Fruit fly (Drosophila melanogaster) whole organism, wandering third instar larva: Measurements from ENCODE around the gene TH1.

Experiments
- Abd-B ChIP-seq: fragments of >200 bp; optimal IDR thresholded peaks from 2 replicates; lab custom pipeline; 2017; ENCODE audit warnings: missing biosample characterization, missing genetic modification characterization
- CG32264 ChIP-seq: fragments of 200-800 bp; sonication (Bioruptor generic); optimal IDR thresholded peaks from 2 replicates; lab custom pipeline; 2016; ENCODE audit warnings: missing biosample characterization, missing genetic modification characterization
- CG9705 ChIP-seq: fragments of 200-800 bp; sonication (Bioruptor generic); optimal IDR thresholded peaks from 2 replicates; lab custom pipeline; 2018; ENCODE audit warnings: missing biosample characterization, mild to moderate bottlenecking, missing genetic modification characterization
- CrebA ChIP-seq: fragments of 200-800 bp; sonication (Bioruptor generic); optimal IDR thresholded peaks from 2 replicates; lab custom pipeline; 2016; ENCODE audit warnings: missing biosample characterization, mild to moderate bottlenecking, missing genetic modification characterization, borderline replicate concordance
- Dfd ChIP-seq: fragments of >200 bp; optimal IDR thresholded peaks from 2 replicates; lab custom pipeline; 2017; ENCODE audit warnings: missing biosample characterization, missing genetic modification characterization
- Dif ChIP-seq: fragments of 200-275, 200-300 bp; sonication (Bioruptor generic); optimal IDR thresholded peaks from 2 replicates; lab custom pipeline; 2018; ENCODE audit warnings: missing biosample characterization, missing genetic modification characterization; ENCODE audit not compliant: partially characterized antibody
- GATAd ChIP-seq: sonication (Bioruptor generic); optimal IDR thresholded peaks from 2 replicates; lab custom pipeline; 2016; ENCODE audit warnings: missing biosample characterization, missing genetic modification characterization
- HLH106 ChIP-seq: fragments of 200-800 bp; optimal IDR thresholded peaks from 3 replicates; lab custom pipeline; 2019; ENCODE audit warnings: missing biosample characterization, mild to moderate bottlenecking, missing genetic modification characterization, moderate library complexity
- Hnf4 ChIP-seq: fragments of 200-800 bp; sonication (Bioruptor generic); optimal IDR thresholded peaks from 2 replicates; lab custom pipeline; 2016; ENCODE audit warnings: missing biosample characterization, mild to moderate bottlenecking, missing genetic modification characterization
- Hr78 ChIP-seq: fragments of >200 bp; optimal IDR thresholded peaks from 2 replicates; lab custom pipeline; 2017; ENCODE audit warnings: missing biosample characterization, missing genetic modification characterization
- Hr83 ChIP-seq: fragments of 200-300 bp; sonication (Bioruptor generic); optimal IDR thresholded peaks from 2 replicates; lab custom pipeline; 2016; ENCODE audit warnings: missing biosample characterization, mild to moderate bottlenecking, missing genetic modification characterization, moderate library complexity; ENCODE audit not compliant: poor library complexity, severe bottlenecking
- Jra ChIP-seq: sonication (Bioruptor generic); optimal IDR thresholded peaks from 2 replicates; lab custom pipeline; 2016; ENCODE audit warnings: missing biosample characterization, missing genetic modification characterization
- Mio ChIP-seq: sonication (Bioruptor generic); optimal IDR thresholded peaks from 2 replicates; lab custom pipeline; 2016; ENCODE audit warnings: missing biosample characterization, missing genetic modification characterization
- N ChIP-seq: fragments of >200 bp; optimal IDR thresholded peaks from 2 replicates; lab custom pipeline; 2018; ENCODE audit warnings: missing biosample characterization, missing external identifiers, missing genetic modification characterization
- OdsH ChIP-seq: fragments of 200-800 bp; sonication (Bioruptor generic); optimal IDR thresholded peaks from 2 replicates; lab custom pipeline; 2016; ENCODE audit warnings: missing biosample characterization, mild to moderate bottlenecking, missing genetic modification characterization
- Rel ChIP-seq, 2 experiments: fragments of 200-800 bp; sonication (Bioruptor generic) in 1 of 2; optimal IDR thresholded peaks; 2 replicates in 1 of 2; 3 replicates in 1 of 2; lab custom pipeline; 2016 to 2019; ENCODE audit warnings: mild to moderate bottlenecking in 2 of 2, missing biosample characterization in 2 of 2, missing genetic modification characterization in 2 of 2, moderate library complexity in 1 of 2
- Sp1 ChIP-seq: fragments of 200-800 bp; sonication (Bioruptor generic); optimal IDR thresholded peaks from 3 replicates; lab custom pipeline; 2019; ENCODE audit warnings: missing biosample characterization, mild to moderate bottlenecking, missing genetic modification characterization, moderate library complexity
- brk ChIP-seq: fragments of 200-800 bp; sonication (Bioruptor generic); optimal IDR thresholded peaks from 2 replicates; lab custom pipeline; 2016; ENCODE audit warnings: missing biosample characterization, mild to moderate bottlenecking, missing genetic modification characterization
- dl ChIP-seq, 2 experiments: fragments of 175-275, 200-275 bp in 1 of 2; fragments of 200-275 bp in 1 of 2; sonication (Bioruptor generic); optimal IDR thresholded peaks; lab custom pipeline; 2018; ENCODE audit warnings: mild to moderate bottlenecking in 2 of 2, missing biosample characterization in 2 of 2, missing genetic modification characterization in 2 of 2, moderate library complexity in 2 of 2; ENCODE audit not compliant: partially characterized antibody in 2 of 2, insufficient read depth in 1 of 2
- dmrt93B ChIP-seq: fragments of 200-800 bp; sonication (Bioruptor generic); optimal IDR thresholded peaks from 2 replicates; lab custom pipeline; 2018; ENCODE audit warnings: missing biosample characterization, mild to moderate bottlenecking, missing genetic modification characterization
- ey ChIP-seq: fragments of 200-800 bp; sonication (Bioruptor generic); optimal IDR thresholded peaks from 2 replicates; lab custom pipeline; 2016; ENCODE audit warnings: missing biosample characterization, missing genetic modification characterization
- foxo ChIP-seq, 2 experiments: fragments of 200-800 bp; sonication (Bioruptor generic); optimal IDR thresholded peaks; 2 replicates in 1 of 2; 3 replicates in 1 of 2; lab custom pipeline; 2016 to 2017; ENCODE audit warnings: missing biosample characterization in 2 of 2, missing genetic modification characterization in 2 of 2
- fru ChIP-seq: fragments of 200-800 bp; sonication (Bioruptor generic); optimal IDR thresholded peaks from 3 replicates; lab custom pipeline; 2016; ENCODE audit warnings: missing biosample characterization, mild to moderate bottlenecking, missing genetic modification characterization
- h ChIP-seq: fragments of 200-800 bp; sonication (Bioruptor generic); optimal IDR thresholded peaks from 3 replicates; lab custom pipeline; 2016; ENCODE audit warnings: missing biosample characterization, mild to moderate bottlenecking, missing genetic modification characterization
- jim ChIP-seq: fragments of 175-275, 200-325 bp; sonication (Bioruptor generic); optimal IDR thresholded peaks from 2 replicates; lab custom pipeline; 2016; ENCODE audit warnings: missing biosample characterization, mild to moderate bottlenecking, missing genetic modification characterization
- pan ChIP-seq: fragments of >200 bp; optimal IDR thresholded peaks from 2 replicates; lab custom pipeline; 2017
- psq ChIP-seq: fragments of 200-800 bp; sonication (Bioruptor generic); optimal IDR thresholded peaks from 3 replicates; lab custom pipeline; 2017; ENCODE audit warnings: missing biosample characterization, mild to moderate bottlenecking, missing genetic modification characterization, moderate library complexity
- rgr ChIP-seq: fragments of 200-800 bp; sonication (Bioruptor generic); optimal IDR thresholded peaks from 3 replicates; lab custom pipeline; 2016; ENCODE audit warnings: missing biosample characterization, mild to moderate bottlenecking, missing genetic modification characterization
- sage ChIP-seq: fragments of 200-800 bp; sonication (Bioruptor generic); optimal IDR thresholded peaks from 2 replicates; lab custom pipeline; 2016; ENCODE audit warnings: missing biosample characterization, mild to moderate bottlenecking, missing genetic modification characterization
- sv ChIP-seq: fragments of 200-800 bp; sonication (Bioruptor generic); optimal IDR thresholded peaks from 3 replicates; lab custom pipeline; 2016; ENCODE audit warnings: missing biosample characterization, missing genetic modification characterization
- tai ChIP-seq: sonication (Bioruptor generic); optimal IDR thresholded peaks from 2 replicates; lab custom pipeline; 2016; ENCODE audit warnings: missing biosample characterization, missing genetic modification characterization
- usp ChIP-seq: fragments of >200 bp; optimal IDR thresholded peaks from 2 replicates; lab custom pipeline; 2017; ENCODE audit warnings: missing biosample characterization, missing genetic modification characterization
- woc ChIP-seq: sonication (Bioruptor generic); optimal IDR thresholded peaks from 2 replicates; lab custom pipeline; 2016; ENCODE audit warnings: missing biosample characterization, mild to moderate bottlenecking, missing genetic modification characterization

The TH1 gene

dm6 chrX:16421899-16422412 lies 30.7 kb upstream of the TH1 start, which contains the start of gene AnxB11:
TSS of gene AnxB11 (minus strand) at chrX:16422265.
- no peak for TF ChIP-seq usp (GFP tag; lab: Kevin White, UChicago)
- TF ChIP-seq Jra (GFP tag; lab: Kevin White, UChicago), result peak; percentile 6
- TF ChIP-seq CG9705 (GFP tag; lab: Kevin White, UChicago), result no peak
- TF ChIP-seq Mio (GFP tag; lab: Kevin White, UChicago), result no peak
- TF ChIP-seq CG32264 (GFP tag; lab: Kevin White, UChicago), result no peak
- no peak for TF ChIP-seq Hr78 (GFP tag; lab: Kevin White, UChicago)
- no peak for TF ChIP-seq Rel (GFP tag; optimal IDR thresholded peaks at IDR 0.05; lab: Kevin White, UChicago)
- TF ChIP-seq Rel (tag; optimal IDR thresholded peaks at IDR 0.05; lab: Kevin White, UChicago), result peak; percentile 40
- peak; percentile 2 for TF ChIP-seq OdsH (GFP tag; lab: Kevin White, UChicago)
- TF ChIP-seq psq, result no peak
- no peak for TF ChIP-seq dmrt93B (GFP tag; lab: Kevin White, UChicago)
- TF ChIP-seq ey (GFP tag; lab: Kevin White, UChicago), result no peak
- TF ChIP-seq pan (lab: Kevin White, UChicago), result no peak
- no peak for TF ChIP-seq dl (GFP tag; optimal IDR thresholded peaks at IDR 0.05; lab: Kevin White, UChicago; ENCODE audit: insufficient read depth in 1 of 2, partially characterized antibody in 2 of 2)
- no peak for TF ChIP-seq GATAd (GFP tag; lab: Kevin White, UChicago)
- TF ChIP-seq sage (GFP tag; lab: Kevin White, UChicago), result no peak
- TF ChIP-seq rgr, result no peak
- TF ChIP-seq tai (GFP tag; lab: Kevin White, UChicago), result no peak
- no peak for TF ChIP-seq jim
- TF ChIP-seq brk, result no peak
- TF ChIP-seq CrebA (GFP tag; lab: Kevin White, UChicago), result no peak
- no peak for TF ChIP-seq fru (GFP tag; lab: Kevin White, UChicago)
- no peak for TF ChIP-seq sv (GFP tag; lab: Kevin White, UChicago)
- TF ChIP-seq Dfd (GFP tag; lab: Kevin White, UChicago), result no peak
- no peak for TF ChIP-seq woc (GFP tag; lab: Kevin White, UChicago)

dm6 chrX:16420878-16421277 lies 29.6 kb upstream of the TH1 start:
- TF ChIP-seq GATAd (GFP tag; lab: Kevin White, UChicago), result no peak
- TF ChIP-seq ey (GFP tag; lab: Kevin White, UChicago), result no peak
- TF ChIP-seq N, result no peak
- no peak for TF ChIP-seq Abd-B
- no peak for TF ChIP-seq Dfd (GFP tag; lab: Kevin White, UChicago)
- TF ChIP-seq OdsH (GFP tag; lab: Kevin White, UChicago), result no peak

- TF ChIP-seq CrebA (GFP tag; lab: Kevin White, UChicago) (no peak), Dfd (GFP tag; lab: Kevin White, UChicago) (no peak), Abd-B (no peak), Sp1 (GFP tag; lab: Kevin White, UChicago) (no peak), Hr78 (GFP tag; lab: Kevin White, UChicago) (no peak), ey (GFP tag; lab: Kevin White, UChicago) (no peak), GATAd (GFP tag; lab: Kevin White, UChicago) (no peak), Hr83 (GFP tag; lab: Kevin White, UChicago) (no peak), Hnf4 (no peak)
Observed at dm6 chrX:16420048-16420447, 28.8 kb upstream of the TH1 start.

dm6 chrX:16414451-16415368 lies 23.5 kb upstream of the TH1 start, which contains the start of gene Traf-like:
TSS of gene Traf-like (plus strand) at chrX:16415046.
- TF ChIP-seq CG9705 (GFP tag; lab: Kevin White, UChicago) (no peak), fru (GFP tag; lab: Kevin White, UChicago) (peak; percentile 34), foxo (GFP tag; optimal IDR thresholded peaks at IDR 0.05; lab: Kevin White, UChicago) (peak in 1 of 2 experiments; percentile 48), HLH106 (tag; lab: Kevin White, UChicago) (peak; percentile 9), h (GFP tag; lab: Kevin White, UChicago) (peak; percentile 24), Dif (peak; percentile 47), Hr78 (GFP tag; lab: Kevin White, UChicago) (no peak), Rel (GFP tag; optimal IDR thresholded peaks at IDR 0.05; lab: Kevin White, UChicago) (no peak), Rel (tag; optimal IDR thresholded peaks at IDR 0.05; lab: Kevin White, UChicago) (peak; percentile 72)
